Worm (Caenorhabditis elegans) whole organism, late embryonic: Measurements from ENCODE around the gene srv-16.

Experiments
- ceh-24 ChIP-seq: sonication (generic microtip); optimal IDR thresholded peaks from 2 replicates; lab custom pipeline; 2016; ENCODE audit warnings: mild to moderate bottlenecking, missing genetic modification characterization, missing compliant biosample characterization
- elt-2 ChIP-seq: sonication (generic microtip); optimal IDR thresholded peaks from 2 replicates; lab custom pipeline; 2016; ENCODE audit warnings: missing genetic modification reagents, missing genetic modification characterization, missing compliant biosample characterization
- hlh-13 ChIP-seq: fragments of 200-800 bp; sonication (Bioruptor generic); optimal IDR thresholded peaks from 2 replicates; lab custom pipeline; 2018; ENCODE audit warnings: mild to moderate bottlenecking, missing genetic modification characterization, missing compliant biosample characterization
- pqm-1 ChIP-seq: sonication (generic microtip); optimal IDR thresholded peaks from 2 replicates; lab custom pipeline; 2016; ENCODE audit warnings: missing genetic modification characterization, missing compliant biosample characterization
- tbx-7 ChIP-seq: sonication (generic microtip); optimal IDR thresholded peaks from 2 replicates; lab custom pipeline; 2016; ENCODE audit warnings: missing genotype, missing genetic modification characterization, missing compliant biosample characterization

- TF ChIP-seq hlh-13 (no peak), tbx-7 (no peak), ceh-24 (tag; lab: Kevin White, UChicago) (no peak), pqm-1 (tag; lab: Kevin White, UChicago) (no peak), elt-2 (tag; lab: Kevin White, UChicago) (no peak)
Measured at ce11 chrIV:15950838-15951581, 17.3 kb upstream of the srv-16 start, which contains the start of gene ifas-3.
